Worm (Caenorhabditis elegans): ENCODE measurements around the gene C44B7.5.

Gene C44B7.5

DNA sequence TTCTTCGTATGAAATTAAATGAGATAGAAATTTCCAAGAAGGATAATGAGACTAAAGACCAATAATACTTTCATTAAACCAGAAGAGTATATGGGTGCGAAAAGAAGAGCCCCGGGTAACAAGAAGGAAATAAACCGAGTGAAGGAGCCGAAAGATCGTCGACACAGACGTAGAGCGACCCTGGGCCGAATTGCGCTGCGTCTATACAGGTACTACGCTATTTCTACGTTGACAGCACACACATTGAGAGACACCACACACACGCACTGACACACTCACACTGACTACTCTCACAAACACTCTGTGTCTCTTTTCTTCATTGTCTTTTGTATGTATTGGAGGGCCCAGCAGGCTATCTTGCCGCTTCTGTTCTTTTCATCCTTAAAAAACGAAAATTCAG lies 13.6 kb downstream of the C44B7.5 start:
- TF ChIP-seq nhr-10 (tag; optimal IDR thresholded peaks at IDR 0.05) (no peak), gmeb-1 (tag; optimal IDR thresholded peaks at IDR 0.05) (peak; percentile 1), crh-2 (tag; optimal IDR thresholded peaks at IDR 0.05) (peak; percentile 26), sma-9 (GFP tag; optimal IDR thresholded peaks at IDR 0.05) (peak; percentile 15), sma-9 (tag; optimal IDR thresholded peaks at IDR 0.05) (no peak), unc-55 (GFP tag; optimal IDR thresholded peaks at IDR 0.05) (peak; percentile 6), fos-1 (tag; optimal IDR thresholded peaks at IDR 0.05) (peak; percentile 60), zag-1 (tag; optimal IDR thresholded peaks at IDR 0.05) (peak; percentile 17), nhr-129 (tag; optimal IDR thresholded peaks at IDR 0.05) (peak; percentile 84), F13H6.1 (tag; optimal IDR thresholded peaks at IDR 0.05) (peak; percentile 70), lsy-2 (tag; optimal IDR thresholded peaks at IDR 0.05) (peak in 1 of 2 experiments; percentile 37), nhr-23 (tag; optimal IDR thresholded peaks at IDR 0.05) (no peak), C34F6.9 (tag; optimal IDR thresholded peaks at IDR 0.05) (peak; percentile 36), ama-1 (optimal IDR thresholded peaks at IDR 0.05) (no peak), unc-62 (GFP tag; optimal IDR thresholded peaks at IDR 0.05) (no peak)

DNA sequence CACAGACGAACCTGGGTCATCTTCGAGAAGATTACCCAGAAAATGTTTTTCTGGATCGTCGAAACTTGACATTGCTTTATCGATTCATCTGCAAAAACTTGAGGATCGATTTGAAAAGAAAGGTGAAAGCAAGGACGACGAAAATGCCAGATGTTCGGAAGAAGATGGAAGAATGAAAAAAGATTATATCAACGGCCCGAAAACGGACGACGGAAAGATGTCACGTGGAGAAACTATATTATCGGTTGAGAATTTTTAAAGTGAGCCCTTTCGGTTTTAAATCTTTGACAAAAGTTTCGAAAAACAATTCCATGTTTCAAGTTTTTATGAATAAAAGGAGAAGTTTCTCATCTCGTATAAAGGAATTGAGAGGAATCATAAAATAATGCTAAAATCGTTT lies 14.2 kb downstream of the C44B7.5 start, which contains the start of gene dnj-5:
TSS of gene dnj-5 (minus strand) at position 101 of the 400 bp plus-strand sequence.
- no peak for TF ChIP-seq elt-1 (tag; optimal IDR thresholded peaks at IDR 0.05)
- TF ChIP-seq ama-1 (optimal IDR thresholded peaks at IDR 0.05), result no peak
- TF ChIP-seq snpc-4 (tag; optimal IDR thresholded peaks at IDR 0.05), result no peak
- TF ChIP-seq nhr-10 (tag; optimal IDR thresholded peaks at IDR 0.05), result no peak
- no peak for TF ChIP-seq nhr-77 (tag; optimal IDR thresholded peaks at IDR 0.05)
- TF ChIP-seq alr-1 (tag; optimal IDR thresholded peaks at IDR 0.05), result no peak
- TF ChIP-seq nhr-25 (tag; optimal IDR thresholded peaks at IDR 0.05), result no peak
- no peak for TF ChIP-seq nhr-11 (tag; optimal IDR thresholded peaks at IDR 0.05)
- TF ChIP-seq mab-5 (tag; optimal IDR thresholded peaks at IDR 0.05), result no peak
- TF ChIP-seq lin-39 (tag; optimal IDR thresholded peaks at IDR 0.05), result no peak
- TF ChIP-seq mdl-1 (tag; optimal IDR thresholded peaks at IDR 0.05), result no peak
- no peak for TF ChIP-seq ztf-1 (GFP tag; conservative IDR thresholded peaks at IDR 0.05)
- no peak for TF ChIP-seq mbf-1 (tag; optimal IDR thresholded peaks at IDR 0.05)
- TF ChIP-seq nhr-21 (tag; optimal IDR thresholded peaks at IDR 0.05), result no peak
- TF ChIP-seq unc-55 (GFP tag; optimal IDR thresholded peaks at IDR 0.05), result no peak
- no peak for TF ChIP-seq dmd-4 (tag; optimal IDR thresholded peaks at IDR 0.05)
- no peak for TF ChIP-seq zag-1 (tag; optimal IDR thresholded peaks at IDR 0.05)
- TF ChIP-seq lsy-2 (tag; optimal IDR thresholded peaks at IDR 0.05), result no peak

DNA sequence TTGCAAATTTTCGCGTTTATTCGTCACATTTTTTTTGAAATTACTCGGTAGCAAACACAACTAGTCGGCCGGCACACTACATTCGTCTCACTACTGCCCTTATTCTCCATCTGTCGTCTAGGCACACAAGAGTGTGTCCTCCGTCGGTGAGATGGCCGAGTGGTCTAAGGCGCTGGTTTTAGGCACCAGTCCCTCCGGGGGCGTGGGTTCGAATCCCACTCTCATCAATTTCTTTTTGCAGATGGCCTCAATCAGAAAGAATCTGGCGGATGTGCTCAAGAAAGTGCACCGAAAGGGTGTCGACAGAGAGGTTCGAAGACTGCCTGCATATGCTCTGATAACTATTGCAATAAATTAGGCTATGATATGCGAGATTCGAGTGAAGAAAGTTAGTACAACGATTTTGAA lies 19.3 kb downstream of the C44B7.5 start:
- TF ChIP-seq zag-1 (tag; optimal IDR thresholded peaks at IDR 0.05) (peak; percentile 26), R02D3.7 (tag; optimal IDR thresholded peaks at IDR 0.05) (no peak), unc-39 (tag; optimal IDR thresholded peaks at IDR 0.05) (peak; percentile 15), C34F6.9 (tag; optimal IDR thresholded peaks at IDR 0.05) (peak; percentile 73), nhr-129 (tag; optimal IDR thresholded peaks at IDR 0.05) (peak; percentile 88), dmd-4 (tag; optimal IDR thresholded peaks at IDR 0.05) (no peak), lsy-2 (tag; optimal IDR thresholded peaks at IDR 0.05) (peak; percentile 49 to 63), alr-1 (tag; optimal IDR thresholded peaks at IDR 0.05) (no peak), lin-13 (GFP tag; optimal IDR thresholded peaks at IDR 0.05) (peak; percentile 64), ztf-4 (tag; optimal IDR thresholded peaks at IDR 0.05) (peak; percentile 11), skn-1 (tag; optimal IDR thresholded peaks at IDR 0.05) (no peak), blmp-1 (tag; optimal IDR thresholded peaks at IDR 0.05; ENCODE audit: insufficient read depth) (no peak), nhr-77 (tag; optimal IDR thresholded peaks at IDR 0.05) (no peak), unc-55 (GFP tag; optimal IDR thresholded peaks at IDR 0.05) (peak; percentile 69), ztf-11 (tag; optimal IDR thresholded peaks at IDR 0.05) (no peak), nhr-237 (tag; optimal IDR thresholded peaks at IDR 0.05) (no peak), ZK546.5 (tag; optimal IDR thresholded peaks at IDR 0.05) (no peak), sma-3 (GFP tag; optimal IDR thresholded peaks at IDR 0.05) (peak; percentile 59), nhr-12 (tag; optimal IDR thresholded peaks at IDR 0.05) (no peak), Y55F3AM.14 (GFP tag; optimal IDR thresholded peaks at IDR 0.05) (peak; percentile 47), nhr-25 (tag; optimal IDR thresholded peaks at IDR 0.05) (peak; percentile 50), nhr-21 (tag; optimal IDR thresholded peaks at IDR 0.05) (peak; percentile 75), ceh-82 (tag; optimal IDR thresholded peaks at IDR 0.05) (no peak), sma-9 (GFP tag; optimal IDR thresholded peaks at IDR 0.05) (peak; percentile 76), sma-9 (tag; optimal IDR thresholded peaks at IDR 0.05) (no peak), lin-11 (tag; optimal IDR thresholded peaks at IDR 0.05) (peak; percentile 71), F13H6.1 (tag; optimal IDR thresholded peaks at IDR 0.05) (peak; percentile 73), fos-1 (tag; optimal IDR thresholded peaks at IDR 0.05) (peak; percentile 59), crh-2 (tag; optimal IDR thresholded peaks at IDR 0.05) (peak; percentile 80), peb-1 (tag; optimal IDR thresholded peaks at IDR 0.05) (no peak), aly-2 (tag; optimal IDR thresholded peaks at IDR 0.05) (no peak), mdl-1 (tag; optimal IDR thresholded peaks at IDR 0.05) (peak in 1 of 2 experiments; percentile 23), sem-4 (tag; optimal IDR thresholded peaks at IDR 0.05) (no peak), egl-27 (tag; optimal IDR thresholded peaks at IDR 0.05) (peak; percentile 82), gmeb-1 (tag; optimal IDR thresholded peaks at IDR 0.05) (peak; percentile 37), ama-1 (optimal IDR thresholded peaks at IDR 0.05) (peak; percentile 28)
